Fruit fly (Drosophila melanogaster) whole organism, prepupa: ENCODE measurements around the gene CG14402.

ENCODE experiments used
- Blimp-1 ChIP-seq: fragments of 200-800 bp; sonication (Bioruptor generic); optimal IDR thresholded peaks from 3 replicates; lab custom pipeline; 2017; ENCODE audit warnings: missing biosample characterization, missing genetic modification characterization, mild to moderate bottlenecking, moderate library complexity, missing genetic modification reagents
- CG11294 ChIP-seq: fragments of 200-800 bp; sonication (Bioruptor generic); IDR thresholded peaks from 2 replicates; pipeline ENCODE4 v1.3.6; 2022; ENCODE audit warnings: missing biosample characterization, missing genetic modification characterization
- CG11762 ChIP-seq: fragments of 200-800 bp; sonication (Bioruptor generic); optimal IDR thresholded peaks from 3 replicates; lab custom pipeline; 2016; ENCODE audit warnings: missing biosample characterization, missing genetic modification characterization; ENCODE audit not compliant: insufficient read depth
- CG11902 ChIP-seq: fragments of 200-800 bp; sonication (Bioruptor generic); optimal IDR thresholded peaks from 3 replicates; lab custom pipeline; 2016; ENCODE audit warnings: missing biosample characterization, missing genetic modification characterization
- CG1621 ChIP-seq: fragments of 200-800 bp; sonication (Bioruptor generic); optimal IDR thresholded peaks from 3 replicates; lab custom pipeline; 2018; ENCODE audit warnings: missing biosample characterization, mild to moderate bottlenecking, missing genetic modification characterization
- CG3032 ChIP-seq: fragments of 200-800 bp; optimal IDR thresholded peaks from 2 replicates; lab custom pipeline; 2019; ENCODE audit warnings: missing biosample characterization, mild to moderate bottlenecking, missing genetic modification characterization, moderate library complexity
- CG31627 ChIP-seq: fragments of 200-800 bp; sonication (Bioruptor generic); optimal IDR thresholded peaks from 3 replicates; lab custom pipeline; 2016; ENCODE audit warnings: missing biosample characterization, missing genetic modification characterization
- CG32006 ChIP-seq: fragments of 200-800 bp; sonication (Bioruptor generic); optimal IDR thresholded peaks from 3 replicates; lab custom pipeline; 2017; ENCODE audit warnings: missing biosample characterization, mild to moderate bottlenecking, missing genetic modification characterization
- CG34406 ChIP-seq: fragments of 200-800 bp; sonication (Bioruptor generic); optimal IDR thresholded peaks from 3 replicates; lab custom pipeline; 2016; ENCODE audit warnings: missing biosample characterization, missing genetic modification characterization
- CG3919 ChIP-seq: fragments of 200-800 bp; sonication (Bioruptor generic); optimal IDR thresholded peaks from 3 replicates; lab custom pipeline; 2016; ENCODE audit warnings: missing biosample characterization, missing genetic modification characterization
- CG6163 ChIP-seq: fragments of 200-800 bp; sonication (Bioruptor generic); IDR thresholded peaks from 3 replicates; pipeline ENCODE4 v1.3.6; 2022; ENCODE audit warnings: missing biosample characterization, missing genetic modification characterization
- CG6276 ChIP-seq: fragments of 200-800 bp; sonication (Bioruptor generic); optimal IDR thresholded peaks from 2 replicates; lab custom pipeline; 2017; ENCODE audit warnings: missing biosample characterization, mild to moderate bottlenecking, missing genetic modification characterization
- CG6808 ChIP-seq: fragments of 200-800 bp; sonication (Bioruptor generic); optimal IDR thresholded peaks from 3 replicates; lab custom pipeline; 2017; ENCODE audit warnings: missing biosample characterization, missing genetic modification characterization, mild to moderate bottlenecking, moderate library complexity, missing genetic modification reagents
- CG6854 ChIP-seq: fragments of 200-800 bp; sonication (Bioruptor generic); optimal IDR thresholded peaks from 2 replicates; lab custom pipeline; 2017; ENCODE audit warnings: missing biosample characterization, mild to moderate bottlenecking, missing genetic modification characterization
- CG7368 ChIP-seq: fragments of 200-800 bp; sonication (Bioruptor generic); optimal IDR thresholded peaks from 3 replicates; lab custom pipeline; 2016; ENCODE audit warnings: missing biosample characterization, missing genetic modification characterization
- CG8319 ChIP-seq: fragments of 200-800 bp; sonication (Bioruptor generic); optimal IDR thresholded peaks from 3 replicates; lab custom pipeline; 2016; ENCODE audit warnings: missing biosample characterization, missing genetic modification characterization
- CG8632 ChIP-seq: fragments of 200-800 bp; sonication (Bioruptor generic); optimal IDR thresholded peaks from 3 replicates; lab custom pipeline; 2016; ENCODE audit warnings: missing biosample characterization, missing genetic modification characterization
- Eip78C ChIP-seq: fragments of 200-800 bp; sonication (Bioruptor generic); peaks from one replicate; lab custom pipeline; 2016; ENCODE audit warnings: missing biosample characterization, missing genetic modification characterization
- Eip93F ChIP-seq: fragments of 200-800 bp; sonication (Bioruptor generic); optimal IDR thresholded peaks from 2 replicates; lab custom pipeline; 2016; ENCODE audit warnings: missing biosample characterization, mild to moderate bottlenecking, missing genetic modification characterization
- Gug ChIP-seq: fragments of 200-800 bp; sonication (Bioruptor generic); IDR thresholded peaks from 2 replicates; pipeline ENCODE4 v1.3.6; 2022; ENCODE audit warnings: missing biosample characterization, missing genetic modification characterization
- Hr4 ChIP-seq: fragments of 200-800 bp; sonication (Bioruptor generic); optimal IDR thresholded peaks from 3 replicates; lab custom pipeline; 2016; ENCODE audit warnings: missing biosample characterization, missing genetic modification characterization
- Lpt ChIP-seq: fragments of 200-800 bp; sonication (Bioruptor generic); optimal IDR thresholded peaks from 3 replicates; lab custom pipeline; 2016; ENCODE audit warnings: missing biosample characterization, missing genetic modification characterization
- Smox ChIP-seq: fragments of 200-800 bp; sonication (Bioruptor generic); optimal IDR thresholded peaks from 3 replicates; lab custom pipeline; 2016; ENCODE audit warnings: missing biosample characterization, missing genetic modification characterization
- Sox14 ChIP-seq: fragments of 200-800 bp; sonication (Bioruptor generic); optimal IDR thresholded peaks from 3 replicates; lab custom pipeline; 2016; ENCODE audit warnings: missing biosample characterization, missing genetic modification characterization
- Sox15 ChIP-seq: fragments of 200-800 bp; sonication (Bioruptor generic); optimal IDR thresholded peaks from 3 replicates; lab custom pipeline; 2016; ENCODE audit warnings: missing biosample characterization, missing genetic modification characterization
- achi ChIP-seq: fragments of 200-800 bp; sonication (Bioruptor generic); optimal IDR thresholded peaks from 3 replicates; lab custom pipeline; 2016; ENCODE audit warnings: missing biosample characterization, missing genetic modification characterization
- acj6 ChIP-seq: fragments of 200-800 bp; sonication (Bioruptor generic); optimal IDR thresholded peaks from 3 replicates; lab custom pipeline; 2016; ENCODE audit warnings: missing biosample characterization, missing genetic modification characterization
- eg ChIP-seq: fragments of 200-800 bp; sonication (Bioruptor generic); IDR thresholded peaks from 3 replicates; pipeline ENCODE4 v1.3.6; 2022; ENCODE audit warnings: missing biosample characterization, missing genetic modification characterization
- fd59A ChIP-seq: fragments of 200-800 bp; sonication (Bioruptor generic); optimal IDR thresholded peaks from 2 replicates; lab custom pipeline; 2017; ENCODE audit warnings: missing biosample characterization, mild to moderate bottlenecking, missing genetic modification characterization, missing genetic modification reagents
- fkh ChIP-seq: fragments of 200-800 bp; sonication (Bioruptor generic); optimal IDR thresholded peaks from 3 replicates; lab custom pipeline; 2017; ENCODE audit warnings: missing biosample characterization, mild to moderate bottlenecking, missing genetic modification characterization, moderate library complexity
- salr ChIP-seq, 2 experiments: fragments of 200-800 bp; sonication (Bioruptor generic); optimal IDR thresholded peaks; 3 replicates each; lab custom pipeline; 2016 to 2018; ENCODE audit warnings: missing biosample characterization in 2 of 2, missing genetic modification characterization in 2 of 2, mild to moderate bottlenecking in 1 of 2
- ss ChIP-seq, 2 experiments: fragments of 200-800 bp; sonication (Bioruptor generic); optimal IDR thresholded peaks; 2 replicates in 1 of 2; 3 replicates in 1 of 2; lab custom pipeline; 2017 to 2018; ENCODE audit warnings: mild to moderate bottlenecking in 2 of 2, missing biosample characterization in 2 of 2, missing genetic modification characterization in 2 of 2, moderate library complexity in 1 of 2
- svp ChIP-seq: fragments of 200-800 bp; sonication (Bioruptor generic); peaks from one replicate; lab custom pipeline; 2016; ENCODE audit warnings: missing biosample characterization, missing genetic modification characterization

CG14402 gene

DNA sequence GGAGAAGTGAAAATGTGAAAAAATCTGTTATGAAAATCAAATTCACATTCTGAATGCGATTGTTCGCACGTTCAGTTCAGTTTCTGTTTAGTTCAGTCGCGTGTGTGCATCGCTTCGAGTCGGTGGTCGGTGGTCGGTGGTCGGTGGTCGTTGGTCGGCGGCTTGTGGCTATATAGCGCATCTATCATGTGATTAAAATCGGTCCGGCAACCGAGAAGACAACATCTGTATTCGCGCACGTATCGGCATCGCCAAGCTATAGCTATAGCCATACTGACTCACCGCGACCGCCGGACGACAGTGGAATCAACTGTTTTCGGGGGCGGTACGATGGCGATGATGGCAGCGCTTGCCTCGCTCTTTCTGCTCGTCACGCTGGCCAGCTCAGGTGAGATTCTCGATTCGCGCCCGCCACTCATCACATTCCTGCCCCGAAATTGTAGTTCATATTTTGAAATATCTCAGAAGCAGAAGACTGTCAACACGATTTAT lies 20.8 kb downstream of the CG14402 start, which contains the start of gene CG14401:
TSS of gene CG14401 (plus strand) at position 51 of the 492 bp plus-strand sequence.
- TF ChIP-seq salr (GFP tag; optimal IDR thresholded peaks at IDR 0.05; lab: Kevin White, UChicago) (no peak), svp (GFP tag; lab: Kevin White, UChicago) (peak; percentile 54), Eip78C (GFP tag; lab: Kevin White, UChicago) (peak; percentile 27), Smox (no peak)
- TF ChIP-seq, all 60 proteins: peak for 2

- TF ChIP-seq CG3919 (no peak), CG8632 (GFP tag; lab: Kevin White, UChicago) (no peak), CG11294 (GFP tag; lab: Robert Waterston, UW) (no peak), CG3032 (no peak), CG31627 (no peak), eg (no peak), fkh (GFP tag; lab: Kevin White, UChicago) (no peak), CG34406 (GFP tag; lab: Kevin White, UChicago) (no peak), CG11762 (GFP tag; lab: Kevin White, UChicago) (no peak), svp (GFP tag; lab: Kevin White, UChicago) (no peak), Sox15 (GFP tag; lab: Kevin White, UChicago) (no peak), salr (GFP tag; optimal IDR thresholded peaks at IDR 0.05; lab: Kevin White, UChicago) (no peak), Eip93F (GFP tag; lab: Kevin White, UChicago) (no peak), CG6163 (GFP tag; lab: Robert Waterston, UW) (no peak), Blimp-1 (no peak), fd59A (GFP tag; lab: Kevin White, UChicago) (no peak), Sox14 (no peak), Lpt (GFP tag; lab: Kevin White, UChicago) (no peak), CG6276 (GFP tag; lab: Kevin White, UChicago) (no peak)
Measured at dm6 chr2L:20874514-20874913, 25.4 kb downstream of the CG14402 start.

DNA sequence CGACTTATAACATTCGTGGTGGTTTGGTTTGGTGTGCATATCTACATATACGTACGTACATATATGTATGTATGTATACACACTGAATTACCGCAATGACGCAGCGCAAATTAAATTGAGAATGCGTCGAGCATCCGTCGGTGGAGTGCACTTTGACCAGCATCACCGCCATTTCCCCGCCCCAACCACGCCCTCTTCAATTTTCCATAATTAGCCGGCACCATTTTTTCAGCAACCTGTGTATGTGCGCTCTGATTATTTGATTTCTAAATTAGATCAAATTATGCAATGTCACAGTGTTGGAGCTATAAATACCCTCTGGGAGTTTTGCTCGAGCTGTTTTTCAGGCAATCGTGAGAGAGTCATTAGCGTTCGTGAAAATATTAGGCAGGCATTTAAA lies 29.0 kb downstream of the CG14402 start:
- TF ChIP-seq CG7368 = no peak
- peak; percentile 6 for TF ChIP-seq CG6854 (GFP tag; lab: Kevin White, UChicago)
- TF ChIP-seq CG6808 = peak; percentile 3
- TF ChIP-seq Sox14 = no peak
- peak; percentile 9 to 41 for TF ChIP-seq ss (GFP tag; optimal IDR thresholded peaks at IDR 0.05; lab: Kevin White, UChicago)
- peak; percentile 5 for TF ChIP-seq CG6276 (GFP tag; lab: Kevin White, UChicago)
- no peak for TF ChIP-seq Eip93F (GFP tag; lab: Kevin White, UChicago)

DNA sequence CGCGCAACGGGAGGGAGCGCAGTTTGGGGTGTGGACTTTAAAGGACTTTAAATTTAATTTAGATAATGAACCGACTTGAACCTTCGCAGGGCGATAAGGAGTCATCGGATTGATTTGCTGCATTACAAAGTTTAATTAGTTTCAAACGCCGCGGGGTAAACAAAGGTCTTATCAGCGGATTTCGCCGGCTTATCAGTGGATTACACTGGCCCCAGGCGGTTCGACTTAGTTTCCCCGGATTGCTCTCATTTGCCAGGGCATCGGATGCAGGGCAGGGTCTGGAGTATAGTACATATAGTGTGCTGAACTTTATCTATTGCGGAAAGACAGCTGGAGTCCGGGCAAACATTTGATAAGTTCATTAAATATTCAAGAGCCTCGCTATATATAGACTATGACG lies 29.4 kb downstream of the CG14402 start:
- TF ChIP-seq achi (no peak), CG1621 (no peak), CG8319 (GFP tag; lab: Kevin White, UChicago) (no peak), Gug (no peak), Eip78C (GFP tag; lab: Kevin White, UChicago) (peak; percentile 43), CG34406 (GFP tag; lab: Kevin White, UChicago) (no peak), acj6 (GFP tag; lab: Kevin White, UChicago) (no peak), CG11902 (no peak), CG11762 (GFP tag; lab: Kevin White, UChicago) (no peak), Hr4 (GFP tag; lab: Kevin White, UChicago) (no peak), CG7368 (no peak), CG32006 (GFP tag; lab: Kevin White, UChicago) (no peak), svp (GFP tag; lab: Kevin White, UChicago) (peak; percentile 80)

dm6 chr2L:20879567-20880141 lies 30.6 kb downstream of the CG14402 start:
- TF ChIP-seq CG6276 (GFP tag; lab: Kevin White, UChicago) (peak; percentile 0), Eip78C (GFP tag; lab: Kevin White, UChicago) (peak; percentile 11), CG34406 (GFP tag; lab: Kevin White, UChicago) (no peak)
